Worm (Caenorhabditis elegans): Measurements from ENCODE around the gene nft-1.
"Not testable (repeated sequence)": the region's sequence is repeated elsewhere in the genome, so short reads cannot be mapped to it uniquely, and the experiment has no call there.

- TF ChIP-seq F57C9.4 (tag; optimal IDR thresholded peaks at IDR 0.05); unc-62 (GFP tag; optimal IDR thresholded peaks at IDR 0.05); tbx-9 (tag; optimal IDR thresholded peaks at IDR 0.05; ENCODE audit: borderline replicate concordance); B0336.3 (GFP tag; IDR thresholded peaks at IDR 0.05); rpc-1 (optimal IDR thresholded peaks at IDR 0.05); rpc-1 (tag; optimal IDR thresholded peaks at IDR 0.05); snpc-3.4 (tag; optimal IDR thresholded peaks at IDR 0.05); snpc-1.1 (tag; optimal IDR thresholded peaks at IDR 0.05; ENCODE audit: insufficient read depth); nhr-90 (tag; optimal IDR thresholded peaks at IDR 0.05): not testable (repeated sequence)
- peak; percentile 37 for TF ChIP-seq tbp1 (GFP tag; optimal IDR thresholded peaks at IDR 0.05)
These were observed 43.4 kb downstream of the nft-1 start for ce11 chrIII:11967049-11967448.
